Fruit fly (Drosophila melanogaster): ENCODE data around the gene CG9109.

CG9109 gene

dm6 chr2L:6022793-6023192 is 11.4 kb downstream of the CG9109 start:
- TF ChIP-seq CG15601 (tag; optimal IDR thresholded peaks at IDR 0.05) (peak; percentile 17), CG15696 (tag; optimal IDR thresholded peaks at IDR 0.05) (peak; percentile 65), CG12769 (tag; optimal IDR thresholded peaks at IDR 0.05) (no peak), trem (tag; optimal IDR thresholded peaks at IDR 0.05) (peak; percentile 7), CG17359 (tag; optimal IDR thresholded peaks at IDR 0.05) (peak; percentile 18), CG6683 (GFP tag; optimal IDR thresholded peaks at IDR 0.05) (no peak), CG31441 (GFP tag; IDR thresholded peaks at IDR 0.05) (peak; percentile 47; the same call in 1 of the 2 replicates), Xrp1 (GFP tag; IDR thresholded peaks at IDR 0.05) (peak; percentile 62), CG5953 (GFP tag; IDR thresholded peaks at IDR 0.05) (no peak), CG2712 (tag; optimal IDR thresholded peaks at IDR 0.05) (peak; percentile 70), D19A (tag; optimal IDR thresholded peaks at IDR 0.05) (peak; percentile 44), Ssrp (tag; optimal IDR thresholded peaks at IDR 0.05) (peak; percentile 44), lab (GFP tag; optimal IDR thresholded peaks at IDR 0.05) (peak; percentile 4), Hand (GFP tag; optimal IDR thresholded peaks at IDR 0.05) (no peak), CG17912 (GFP tag; optimal IDR thresholded peaks at IDR 0.05) (no peak), fd96Cb (tag; optimal IDR thresholded peaks at IDR 0.05) (peak; percentile 23), CG6254 (GFP tag; optimal IDR thresholded peaks at IDR 0.05) (peak; percentile 1), zen (tag; optimal IDR thresholded peaks at IDR 0.05) (peak; percentile 16), CG2678 (tag; optimal IDR thresholded peaks at IDR 0.05) (peak; percentile 56), nom (GFP tag; optimal IDR thresholded peaks at IDR 0.05) (peak; percentile 64), CHES-1-like (GFP tag; optimal IDR thresholded peaks at IDR 0.05) (no peak), schlank (tag; optimal IDR thresholded peaks at IDR 0.05) (no peak), CG18262 (tag; optimal IDR thresholded peaks at IDR 0.05) (peak; percentile 71), CG9727 (GFP tag; optimal IDR thresholded peaks at IDR 0.05) (peak; percentile 52), CG14710 (tag; optimal IDR thresholded peaks at IDR 0.05) (peak; percentile 54), D (optimal IDR thresholded peaks at IDR 0.05) (no peak), D (GFP tag; optimal IDR thresholded peaks at IDR 0.05) (peak; percentile 10), CG4424 (GFP tag; optimal IDR thresholded peaks at IDR 0.05) (peak; percentile 13), CG6689 (GFP tag; IDR thresholded peaks at IDR 0.05) (0 out of 2 replicates have a peak, but pooled peaks have one; percentile 24), nmo (GFP tag; optimal IDR thresholded peaks at IDR 0.05) (peak; percentile 57), sisA (GFP tag; IDR thresholded peaks at IDR 0.05) (0 out of 2 replicates have a peak, but pooled peaks have one; percentile 27), phol (tag; optimal IDR thresholded peaks at IDR 0.05) (peak; percentile 58), CG17829 (tag; optimal IDR thresholded peaks at IDR 0.05) (peak; percentile 40), prd (optimal IDR thresholded peaks at IDR 0.05) (no peak), prd (GFP tag; IDR thresholded peaks at IDR 0.05) (peak; percentile 30; the same call in 1 of the 3 replicates), CG8359 (GFP tag; optimal IDR thresholded peaks at IDR 0.05; ENCODE audit: borderline replicate concordance) (peak; percentile 6), bigmax (GFP tag; optimal IDR thresholded peaks at IDR 0.05) (no peak), lola (GFP tag; optimal IDR thresholded peaks at IDR 0.05) (peak in 1 of 3 experiments; percentile 58), bsh (GFP tag; optimal IDR thresholded peaks at IDR 0.05) (peak; percentile 31 to 34), Gug (GFP tag; IDR thresholded peaks at IDR 0.05) (0 out of 4 replicates have a peak, but pooled peaks have one; percentile 36), CG7963 (GFP tag; IDR thresholded peaks at IDR 0.05; ENCODE audit: partially characterized antibody) (no peak), Xbp1 (GFP tag; optimal IDR thresholded peaks at IDR 0.05) (peak; percentile 3), dmrt99B (tag; optimal IDR thresholded peaks at IDR 0.05) (peak; percentile 29), YL-1 (GFP tag; optimal IDR thresholded peaks at IDR 0.05) (no peak), CG10979 (tag; optimal IDR thresholded peaks at IDR 0.05) (peak; percentile 47), croc (GFP tag; conservative IDR thresholded peaks at IDR 0.05) (peak; percentile 33; the same call in 1 of the 3 replicates), Dad (GFP tag; optimal IDR thresholded peaks at IDR 0.05) (no peak), br (optimal IDR thresholded peaks at IDR 0.05) (no peak), H15 (GFP tag; IDR thresholded peaks at IDR 0.05) (no peak), ham (GFP tag; IDR thresholded peaks at IDR 0.05) (no peak)
